Worm (Caenorhabditis elegans) whole organism, L2 larva: ENCODE data around the gene mec-1.

Experiments used
- R02D3.7 ChIP-seq: fragments of 150-350 bp; optimal IDR thresholded peaks from 2 replicates; lab custom pipeline; 2014; ENCODE audit warnings: missing biosample characterization, missing genetic modification characterization
- Y55F3AM.14 ChIP-seq: fragments of 200-800 bp; sonication (Bioruptor generic); optimal IDR thresholded peaks from 2 replicates; lab custom pipeline; 2018; ENCODE audit warnings: mild to moderate bottlenecking, missing genetic modification characterization, missing compliant biosample characterization
- ZK546.5 ChIP-seq: sonication (generic microtip); optimal IDR thresholded peaks from 2 replicates; lab custom pipeline; 2017; ENCODE audit warnings: missing biosample characterization, missing genetic modification characterization
- ama-1 ChIP-seq: fragments of 150-350 bp; optimal IDR thresholded peaks from 2 replicates; lab custom pipeline; 2018; ENCODE audit warnings: inconsistent platforms
- blmp-1 ChIP-seq: sonication (generic microtip); optimal IDR thresholded peaks from 2 replicates; lab custom pipeline; 2017; ENCODE audit warnings: missing genetic modification characterization, mild to moderate bottlenecking, missing compliant biosample characterization, antibody characterized with exemption, moderate library complexity; ENCODE audit not compliant: insufficient read depth
- ceh-16 ChIP-seq: fragments of 150-350 bp; optimal IDR thresholded peaks from 2 replicates; lab custom pipeline; 2014; ENCODE audit warnings: missing biosample characterization, missing genetic modification characterization
- ceh-82 ChIP-seq: fragments of 150-350 bp; optimal IDR thresholded peaks from 2 replicates; lab custom pipeline; 2014; ENCODE audit warnings: missing biosample characterization, missing genetic modification characterization
- crh-2 ChIP-seq: sonication (generic microtip); optimal IDR thresholded peaks from 2 replicates; lab custom pipeline; 2017; ENCODE audit warnings: missing biosample characterization, missing genetic modification characterization
- dmd-4 ChIP-seq: sonication (generic microtip); optimal IDR thresholded peaks from 2 replicates; lab custom pipeline; 2017; ENCODE audit warnings: missing biosample characterization, missing genetic modification characterization
- elt-1 ChIP-seq: fragments of 150-350 bp; optimal IDR thresholded peaks from 2 replicates; lab custom pipeline; 2014; ENCODE audit warnings: missing biosample characterization, missing genetic modification characterization
- elt-3 ChIP-seq: sonication (generic microtip); optimal IDR thresholded peaks from 2 replicates; lab custom pipeline; 2017; ENCODE audit warnings: missing biosample characterization, missing genetic modification characterization
- gmeb-1 ChIP-seq: fragments of 150-350 bp; optimal IDR thresholded peaks from 2 replicates; lab custom pipeline; 2014; ENCODE audit warnings: missing biosample characterization, missing genetic modification characterization
- lin-11 ChIP-seq: fragments of 150-350 bp; sonication (generic microtip); optimal IDR thresholded peaks from 2 replicates; lab custom pipeline; 2014; ENCODE audit warnings: missing biosample characterization, missing genetic modification characterization, inconsistent platforms, mixed read lengths
- lin-13 ChIP-seq: fragments of 150-350 bp; optimal IDR thresholded peaks from 2 replicates; lab custom pipeline; 2014; ENCODE audit warnings: missing biosample characterization, missing genetic modification reagents, missing genetic modification characterization
- lin-39 ChIP-seq: fragments of 150-350 bp; optimal IDR thresholded peaks from 2 replicates; lab custom pipeline; 2014; ENCODE audit warnings: missing biosample characterization, missing genetic modification reagents, missing genetic modification characterization
- lsy-2 ChIP-seq, 2 experiments: fragments of 150-350 bp in 1 of 2; sonication (generic microtip) in 1 of 2; optimal IDR thresholded peaks; 2 replicates each; lab custom pipeline; 2014 to 2017; ENCODE audit warnings: missing biosample characterization in 2 of 2, missing genetic modification characterization in 2 of 2
- mbf-1 ChIP-seq: sonication (generic microtip); optimal IDR thresholded peaks from 2 replicates; lab custom pipeline; 2017; ENCODE audit warnings: missing biosample characterization, missing genetic modification characterization
- mdl-1 ChIP-seq, 2 experiments: fragments of 150-350 bp in 1 of 2; sonication (generic microtip) in 1 of 2; optimal IDR thresholded peaks; 2 replicates each; lab custom pipeline; 2017; ENCODE audit warnings: missing biosample characterization in 2 of 2, missing genetic modification characterization in 2 of 2
- nhr-10 ChIP-seq: sonication (generic microtip); optimal IDR thresholded peaks from 2 replicates; lab custom pipeline; 2017; ENCODE audit warnings: missing biosample characterization, missing genetic modification characterization
- nhr-11 ChIP-seq: fragments of 150-350 bp; optimal IDR thresholded peaks from 2 replicates; lab custom pipeline; 2014; ENCODE audit warnings: missing biosample characterization, missing genetic modification characterization
- nhr-129 ChIP-seq: fragments of 150-350 bp; optimal IDR thresholded peaks from 2 replicates; lab custom pipeline; 2014; ENCODE audit warnings: missing biosample characterization, missing genetic modification characterization
- nhr-21 ChIP-seq: fragments of 150-350 bp; optimal IDR thresholded peaks from 2 replicates; lab custom pipeline; 2014; ENCODE audit warnings: missing biosample characterization, missing genetic modification characterization
- nhr-23 ChIP-seq: fragments of 150-350 bp; optimal IDR thresholded peaks from 2 replicates; lab custom pipeline; 2014; ENCODE audit warnings: missing biosample characterization, missing genetic modification reagents, missing genetic modification characterization
- nhr-237 ChIP-seq: fragments of 150-350 bp; optimal IDR thresholded peaks from 2 replicates; lab custom pipeline; 2014; ENCODE audit warnings: missing biosample characterization, missing genetic modification characterization
- nhr-25 ChIP-seq: fragments of 150-350 bp; sonication (generic microtip); optimal IDR thresholded peaks from 3 replicates; lab custom pipeline; 2014; ENCODE audit warnings: missing biosample characterization, missing genetic modification characterization
- nhr-6 ChIP-seq: fragments of 150-350 bp; optimal IDR thresholded peaks from 2 replicates; lab custom pipeline; 2014; ENCODE audit warnings: missing biosample characterization, missing genetic modification characterization
- nhr-77 ChIP-seq: fragments of 150-350 bp; optimal IDR thresholded peaks from 2 replicates; lab custom pipeline; 2014; ENCODE audit warnings: missing biosample characterization, missing genetic modification characterization
- peb-1 ChIP-seq: fragments of 150-350 bp; optimal IDR thresholded peaks from 2 replicates; lab custom pipeline; 2014; ENCODE audit warnings: missing biosample characterization, missing genetic modification characterization
- sem-4 ChIP-seq: fragments of 150-350 bp; optimal IDR thresholded peaks from 2 replicates; lab custom pipeline; 2014; ENCODE audit warnings: missing biosample characterization, missing genetic modification reagents, missing genetic modification characterization
- sma-9 ChIP-seq, 2 experiments: fragments of 150-350 bp in 1 of 2; sonication (generic microtip) in 1 of 2; optimal IDR thresholded peaks; 2 replicates each; lab custom pipeline; 2014 to 2016; ENCODE audit warnings: missing genetic modification characterization in 2 of 2, mild to moderate bottlenecking in 1 of 2, missing biosample characterization in 1 of 2, missing compliant biosample characterization in 1 of 2, missing genetic modification reagents in 1 of 2, moderate library complexity in 1 of 2
- snpc-4 ChIP-seq: fragments of 150-350 bp; optimal IDR thresholded peaks from 2 replicates; lab custom pipeline; 2014; ENCODE audit warnings: missing biosample characterization, missing genetic modification characterization
- unc-39 ChIP-seq: fragments of 150-350 bp; optimal IDR thresholded peaks from 2 replicates; lab custom pipeline; 2014; ENCODE audit warnings: missing biosample characterization, missing genetic modification characterization
- unc-55 ChIP-seq: fragments of 150-350 bp; sonication (generic microtip); optimal IDR thresholded peaks from 3 replicates; lab custom pipeline; 2014; ENCODE audit warnings: missing biosample characterization, missing genetic modification reagents, missing genetic modification characterization
- unc-62 ChIP-seq: fragments of 150-350 bp; optimal IDR thresholded peaks from 2 replicates; lab custom pipeline; 2014; ENCODE audit warnings: missing biosample characterization, missing genetic modification reagents, missing genetic modification characterization
- zag-1 ChIP-seq: fragments of 150-350 bp; optimal IDR thresholded peaks from 2 replicates; lab custom pipeline; 2014; ENCODE audit warnings: missing biosample characterization, missing genetic modification characterization
- ztf-1 ChIP-seq: fragments of 200-800 bp; sonication (Bioruptor generic); conservative IDR thresholded peaks from 2 replicates; pipeline ENCODE4 v1.3.6; 2022; ENCODE audit warnings: missing genetic modification characterization, missing compliant biosample characterization
- ztf-11 ChIP-seq: sonication (generic microtip); optimal IDR thresholded peaks from 2 replicates; lab custom pipeline; 2017; ENCODE audit warnings: missing biosample characterization, missing genetic modification characterization
- ztf-4 ChIP-seq: fragments of 150-350 bp; optimal IDR thresholded peaks from 2 replicates; lab custom pipeline; 2014; ENCODE audit warnings: missing biosample characterization, missing genetic modification characterization

mec-1 gene

DNA sequence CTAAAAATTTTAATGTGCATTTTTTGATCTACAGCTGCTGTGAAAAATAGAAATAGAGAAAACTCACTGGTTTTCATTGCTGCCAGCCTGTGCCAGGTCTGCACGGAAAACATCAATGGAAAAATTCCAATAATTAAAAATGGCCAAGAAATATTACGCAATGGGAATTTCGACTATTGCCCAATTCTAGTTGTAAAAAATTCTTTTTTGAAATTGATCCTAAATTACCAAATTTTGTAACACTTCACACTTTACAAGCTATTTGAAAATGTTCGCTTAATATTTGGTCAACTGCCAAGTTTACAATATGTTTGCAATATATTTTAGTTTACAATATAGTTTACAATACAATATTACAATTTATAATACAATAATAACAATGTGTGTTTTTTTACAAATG is 44.4 kb downstream of the mec-1 start:
- TF ChIP-seq snpc-4 (tag; lab: Kevin White, UChicago) (no peak), sma-9 (GFP tag; optimal IDR thresholded peaks at IDR 0.05; lab: Kevin White, UChicago) (no peak), sma-9 (tag; optimal IDR thresholded peaks at IDR 0.05; lab: Kevin White, UChicago) (no peak), ceh-82 (tag; lab: Kevin White, UChicago) (no peak), dmd-4 (tag; lab: Kevin White, UChicago) (no peak), ceh-16 (tag; lab: Kevin White, UChicago) (no peak), unc-62 (GFP tag; lab: Kevin White, UChicago) (no peak), ZK546.5 (tag; lab: Kevin White, UChicago) (no peak), nhr-6 (tag; lab: Kevin White, UChicago) (no peak), ztf-1 (no peak), unc-55 (GFP tag; lab: Kevin White, UChicago) (no peak), blmp-1 (tag; lab: Kevin White, UChicago) (no peak), Y55F3AM.14 (GFP tag; lab: Kevin White, UChicago) (no peak), unc-39 (tag; lab: Kevin White, UChicago) (no peak), nhr-237 (no peak), peb-1 (tag; lab: Kevin White, UChicago) (no peak), elt-1 (tag; lab: Kevin White, UChicago) (no peak), crh-2 (tag; lab: Kevin White, UChicago) (no peak)

- no peak for TF ChIP-seq ama-1
- TF ChIP-seq, all 48 proteins: peak for 0
These were observed 47.5 kb downstream of the mec-1 start, which contains the start of gene srab-4 for ce11 chrV:7003850-7004249. Gene srab-4 (plus strand): TSS chrV:7004150.

DNA sequence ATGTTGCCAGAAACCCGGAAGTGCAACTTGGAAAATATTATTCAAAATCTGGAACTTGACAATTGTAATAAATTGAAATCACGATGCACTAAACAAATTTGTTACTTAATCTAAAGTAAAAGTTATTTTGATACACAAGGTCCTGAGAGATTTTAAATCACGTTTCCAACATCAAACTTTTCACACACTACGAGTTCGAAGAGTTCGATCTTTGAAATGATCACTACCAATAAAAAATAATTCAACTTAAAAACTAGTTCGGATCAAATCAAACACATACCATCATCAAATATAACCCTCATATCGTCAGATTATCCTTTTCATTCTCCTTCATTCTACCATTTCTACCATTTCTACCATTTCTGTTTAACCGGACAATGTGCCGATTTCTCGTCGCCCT is 49.6 kb downstream of the mec-1 start, which contains the start of gene spig-10:
spig-10 (plus strand) TSS at position 301 of the 400 bp plus-strand sequence.
- TF ChIP-seq nhr-129 (tag; lab: Kevin White, UChicago) (no peak), ceh-16 (tag; lab: Kevin White, UChicago) (no peak), ama-1 (no peak), zag-1 (tag; lab: Kevin White, UChicago) (no peak), nhr-23 (no peak), ztf-4 (tag; lab: Kevin White, UChicago) (no peak), nhr-77 (no peak), gmeb-1 (tag; lab: Kevin White, UChicago) (no peak), nhr-11 (no peak), R02D3.7 (no peak), nhr-25 (no peak), sem-4 (tag; lab: Kevin White, UChicago) (no peak)

- TF ChIP-seq sma-9 (GFP tag; optimal IDR thresholded peaks at IDR 0.05; lab: Kevin White, UChicago) (no peak), sma-9 (tag; optimal IDR thresholded peaks at IDR 0.05; lab: Kevin White, UChicago) (no peak), elt-3 (no peak)
These were observed 51.0 kb downstream of the mec-1 start, which contains the start of gene drd-10 for ce11 chrV:7007307-7007706. Gene drd-10 (plus strand): TSS chrV:7007607.

- TF ChIP-seq peb-1 (tag; lab: Kevin White, UChicago): no peak
- TF ChIP-seq lin-39 (tag; lab: Kevin White, UChicago): no peak
- TF ChIP-seq ceh-82 (tag; lab: Kevin White, UChicago): no peak
- TF ChIP-seq ztf-11 (tag; lab: Kevin White, UChicago): no peak
- TF ChIP-seq nhr-10 (tag; lab: Kevin White, UChicago): no peak
- no peak for TF ChIP-seq lin-13
- no peak for TF ChIP-seq Y55F3AM.14 (GFP tag; lab: Kevin White, UChicago)
- no peak for TF ChIP-seq ztf-1
- no peak for TF ChIP-seq nhr-23
- TF ChIP-seq lsy-2 (tag; optimal IDR thresholded peaks at IDR 0.05; lab: Kevin White, UChicago): no peak
- TF ChIP-seq nhr-25: no peak
- TF ChIP-seq mdl-1 (tag; optimal IDR thresholded peaks at IDR 0.05; lab: Kevin White, UChicago): no peak
- no peak for TF ChIP-seq mbf-1 (tag; lab: Kevin White, UChicago)
- TF ChIP-seq lin-11 (tag; lab: Kevin White, UChicago): no peak
- no peak for TF ChIP-seq nhr-21 (tag; lab: Kevin White, UChicago)
- TF ChIP-seq, all 48 proteins: peak for 0
These were observed 53.1 kb downstream of the mec-1 start, which contains the start of gene C33G8.2 for ce11 chrV:7009461-7009860. Gene C33G8.2 (plus strand): TSS chrV:7009761.
